Fruit fly (Drosophila melanogaster) whole organism, embryonic: ENCODE measurements around the gene PIG-Q.

Experiments
- Bgb ChIP-seq: fragments of 200-800 bp; sonication (Bioruptor generic); IDR thresholded peaks from 2 replicates; pipeline ENCODE4 v1.3.6; 2022; ENCODE audit warnings: missing biosample characterization, missing genetic modification characterization; ENCODE audit not compliant: partially characterized antibody
- CG10543 ChIP-seq: fragments of 200-800 bp; sonication (Bioruptor generic); optimal IDR thresholded peaks from 3 replicates; lab custom pipeline; 2017; ENCODE audit warnings: missing biosample characterization, mild to moderate bottlenecking, missing genetic modification characterization, moderate library complexity
- CG13296 ChIP-seq: fragments of 200-800 bp; sonication (Bioruptor generic); optimal IDR thresholded peaks from 3 replicates; lab custom pipeline; 2018; ENCODE audit warnings: missing biosample characterization, mild to moderate bottlenecking, missing genetic modification characterization
- CG13894 ChIP-seq: fragments of 200-800 bp; sonication (Bioruptor generic); optimal IDR thresholded peaks from 3 replicates; lab custom pipeline; 2018; ENCODE audit warnings: missing biosample characterization, mild to moderate bottlenecking, missing genetic modification characterization, moderate library complexity
- CG15514 ChIP-seq: fragments of 200-800 bp; sonication (Bioruptor generic); optimal IDR thresholded peaks from 3 replicates; lab custom pipeline; 2017; ENCODE audit warnings: missing biosample characterization, missing genetic modification characterization, mild to moderate bottlenecking, moderate library complexity, missing genetic modification reagents
- CG17385 ChIP-seq: fragments of 200-800 bp; sonication (Bioruptor generic); optimal IDR thresholded peaks from 3 replicates; lab custom pipeline; 2018; ENCODE audit warnings: missing biosample characterization, mild to moderate bottlenecking, missing genetic modification characterization
- CG17568 ChIP-seq: fragments of 200-800 bp; sonication (Bioruptor generic); optimal IDR thresholded peaks from 2 replicates; lab custom pipeline; 2018; ENCODE audit warnings: missing biosample characterization, mild to moderate bottlenecking, missing genetic modification characterization, moderate library complexity
- CG2199 ChIP-seq: fragments of 200-800 bp; sonication (Bioruptor generic); IDR thresholded peaks from 3 replicates; pipeline ENCODE4 v1.3.6; 2022; ENCODE audit warnings: missing biosample characterization, missing genetic modification characterization
- CG30020 ChIP-seq: fragments of 200-800 bp; optimal IDR thresholded peaks from 2 replicates; lab custom pipeline; 2019; ENCODE audit warnings: missing biosample characterization, mild to moderate bottlenecking, missing genetic modification characterization, moderate library complexity
- CG30403 ChIP-seq: fragments of 200-800 bp; sonication (Bioruptor generic); optimal IDR thresholded peaks from 3 replicates; lab custom pipeline; 2016; ENCODE audit warnings: missing biosample characterization, missing genetic modification characterization
- CG31224 ChIP-seq: fragments of 200-800 bp; sonication (Bioruptor generic); IDR thresholded peaks from 2 replicates; pipeline ENCODE4 v1.3.6; 2022; ENCODE audit warnings: missing biosample characterization, missing genetic modification characterization
- CG3995 ChIP-seq: fragments of 200-800 bp; sonication (Bioruptor generic); optimal IDR thresholded peaks from 3 replicates; lab custom pipeline; 2016; ENCODE audit warnings: missing biosample characterization, missing genetic modification characterization
- CG4328 ChIP-seq: fragments of 200-800 bp; sonication (Bioruptor generic); optimal IDR thresholded peaks from 3 replicates; lab custom pipeline; 2017; ENCODE audit warnings: missing biosample characterization, missing genetic modification reagents, missing genetic modification characterization
- Deaf1 ChIP-seq: fragments of 200-800 bp; optimal IDR thresholded peaks from 3 replicates; lab custom pipeline; 2019; ENCODE audit warnings: missing biosample characterization, mild to moderate bottlenecking, missing genetic modification characterization, moderate library complexity
- Drgx ChIP-seq: fragments of 200-800 bp; sonication (Bioruptor generic); IDR thresholded peaks from 2 replicates; pipeline ENCODE4 v1.3.6; 2022; ENCODE audit warnings: missing biosample characterization, missing genetic modification characterization
- HLH54F ChIP-seq: fragments of 200-800 bp; sonication (Bioruptor generic); optimal IDR thresholded peaks from 3 replicates; lab custom pipeline; 2016; ENCODE audit warnings: missing biosample characterization, missing genetic modification characterization
- HLHmδ ChIP-seq: fragments of 200-800 bp; sonication (Bioruptor generic); optimal IDR thresholded peaks from 2 replicates; lab custom pipeline; 2018; ENCODE audit warnings: missing biosample characterization, mild to moderate bottlenecking, missing genetic modification characterization, moderate library complexity
- HmgZ ChIP-seq: fragments of 200-800 bp; sonication (Bioruptor generic); optimal IDR thresholded peaks from 2 replicates; lab custom pipeline; 2018; ENCODE audit warnings: missing biosample characterization, mild to moderate bottlenecking, missing genetic modification characterization
- MBD-R2 ChIP-seq: fragments of 200-800 bp; sonication (Bioruptor generic); IDR thresholded peaks from 2 replicates; pipeline ENCODE4 v1.3.6; 2022; ENCODE audit warnings: missing biosample characterization, missing genetic modification characterization
- MESR4 ChIP-seq: fragments of 200-800 bp; sonication (Bioruptor generic); optimal IDR thresholded peaks from 2 replicates; lab custom pipeline; 2018; ENCODE audit warnings: missing biosample characterization, mild to moderate bottlenecking, missing genetic modification characterization, moderate library complexity
- Mes4 ChIP-seq: fragments of 200-800 bp; sonication (Bioruptor generic); optimal IDR thresholded peaks from 2 replicates; lab custom pipeline; 2016; ENCODE audit warnings: missing biosample characterization, missing genetic modification characterization
- Myb ChIP-seq: fragments of 200-800 bp; sonication (Bioruptor generic); optimal IDR thresholded peaks from 2 replicates; lab custom pipeline; 2016; ENCODE audit warnings: missing biosample characterization, missing genetic modification characterization
- Opbp ChIP-seq: fragments of 200-800 bp; sonication (Bioruptor generic); IDR thresholded peaks from 3 replicates; pipeline ENCODE4 v1.3.6; 2022; ENCODE audit warnings: missing biosample characterization, missing genetic modification characterization; ENCODE audit not compliant: partially characterized antibody
- Pdp1 ChIP-seq, 2 experiments: fragments of 200-800 bp; sonication (Bioruptor generic); optimal IDR thresholded peaks; 3 replicates each; lab custom pipeline; 2016; ENCODE audit warnings: missing biosample characterization in 2 of 2, missing genetic modification characterization in 2 of 2, mild to moderate bottlenecking in 1 of 2, moderate library complexity in 1 of 2
- Poxn ChIP-seq: fragments of 200-800 bp; sonication (Bioruptor generic); IDR thresholded peaks from 2 replicates; pipeline ENCODE4 v1.3.6; 2022; ENCODE audit warnings: missing biosample characterization, missing genetic modification characterization
- cg ChIP-seq: fragments of 200-800 bp; sonication (Bioruptor generic); optimal IDR thresholded peaks from 3 replicates; lab custom pipeline; 2019; ENCODE audit warnings: missing biosample characterization, mild to moderate bottlenecking, missing genetic modification characterization, moderate library complexity
- chm ChIP-seq: fragments of 200-800 bp; sonication (Bioruptor generic); IDR thresholded peaks from 2 replicates; pipeline ENCODE4 v1.3.6; 2022; ENCODE audit warnings: missing biosample characterization, missing genetic modification characterization
- cwo ChIP-seq: fragments of 200-800 bp; sonication (Bioruptor generic); optimal IDR thresholded peaks from 3 replicates; lab custom pipeline; 2017; ENCODE audit warnings: missing biosample characterization, missing genetic modification characterization, mild to moderate bottlenecking, moderate library complexity, missing genetic modification reagents
- dm ChIP-seq: fragments of 200-800 bp; sonication (Bioruptor generic); optimal IDR thresholded peaks from 3 replicates; lab custom pipeline; 2016; ENCODE audit warnings: missing biosample characterization, missing genetic modification characterization
- emc ChIP-seq: fragments of 200-800 bp; sonication (Bioruptor generic); optimal IDR thresholded peaks from 2 replicates; lab custom pipeline; 2016; ENCODE audit warnings: missing biosample characterization, missing genetic modification characterization
- gem ChIP-seq: fragments of 200-800 bp; sonication (Bioruptor generic); optimal IDR thresholded peaks from 2 replicates; lab custom pipeline; 2019; ENCODE audit warnings: missing biosample characterization, mild to moderate bottlenecking, missing genetic modification characterization, moderate library complexity
- kni ChIP-seq: fragments of 200-800 bp; sonication (Bioruptor generic); optimal IDR thresholded peaks from 3 replicates; lab custom pipeline; 2017; ENCODE audit warnings: mild to moderate bottlenecking, missing biosample characterization, missing genetic modification reagents, missing genetic modification characterization
- lbe ChIP-seq: fragments of 200-800 bp; sonication (Bioruptor generic); optimal IDR thresholded peaks from 2 replicates; lab custom pipeline; 2016; ENCODE audit warnings: missing biosample characterization, mild to moderate bottlenecking, missing genetic modification characterization
- mirr ChIP-seq: fragments of 200-800 bp; sonication (Bioruptor generic); optimal IDR thresholded peaks from 3 replicates; lab custom pipeline; 2018; ENCODE audit warnings: missing biosample characterization, mild to moderate bottlenecking, missing genetic modification characterization
- nerfin-1 ChIP-seq: fragments of 200-800 bp; sonication (Bioruptor generic); optimal IDR thresholded peaks from 3 replicates; lab custom pipeline; 2019; ENCODE audit warnings: missing biosample characterization, mild to moderate bottlenecking, missing genetic modification characterization, moderate library complexity
- nmo ChIP-seq: fragments of 200-800 bp; sonication (Bioruptor generic); optimal IDR thresholded peaks from 2 replicates; lab custom pipeline; 2018; ENCODE audit warnings: missing biosample characterization, mild to moderate bottlenecking, missing genetic modification characterization, moderate library complexity
- prd ChIP-seq, 3 experiments: fragments of >200 bp in 2 of 3; fragments of 200-800 bp in 1 of 3; sonication (Bioruptor generic) in 1 of 3; optimal IDR thresholded peaks in 2 of 3; IDR thresholded peaks in 1 of 3; 2 replicates in 2 of 3; 3 replicates in 1 of 3; pipeline versions ENCODE4 v1.3.6 to Lab custom; 2017 to 2022; ENCODE audit warnings: missing biosample characterization in 1 of 3, missing genetic modification characterization in 1 of 3
- pzg ChIP-seq: fragments of 200-800 bp; sonication (Bioruptor generic); optimal IDR thresholded peaks from 3 replicates; lab custom pipeline; 2018; ENCODE audit warnings: missing biosample characterization, mild to moderate bottlenecking, missing genetic modification characterization, moderate library complexity
- row ChIP-seq: fragments of 200-800 bp; sonication (Bioruptor generic); IDR thresholded peaks from 3 replicates; pipeline ENCODE4 v1.3.6; 2022; ENCODE audit warnings: missing biosample characterization, missing genetic modification characterization
- sd ChIP-seq: fragments of 200-800 bp; sonication (Bioruptor generic); optimal IDR thresholded peaks from 3 replicates; lab custom pipeline; 2018; ENCODE audit warnings: missing biosample characterization, mild to moderate bottlenecking, missing genetic modification characterization, moderate library complexity
- sens ChIP-seq: fragments of 200-800 bp; sonication (Bioruptor generic); peaks from one replicate; lab custom pipeline; 2016; ENCODE audit warnings: missing biosample characterization, missing genetic modification characterization
- seq ChIP-seq: fragments of 200-800 bp; sonication (Bioruptor generic); IDR thresholded peaks from 2 replicates; pipeline ENCODE4 v1.3.6; 2022; ENCODE audit warnings: missing biosample characterization, missing genetic modification characterization
- tgo ChIP-seq: fragments of 200-800 bp; sonication (Bioruptor generic); IDR thresholded peaks from 3 replicates; pipeline ENCODE4 v1.3.6; 2022; ENCODE audit warnings: missing biosample characterization, missing genetic modification characterization
- ttk ChIP-seq: fragments of 200-800 bp; sonication (Bioruptor generic); IDR thresholded peaks from 2 replicates; pipeline ENCODE4 v2.1.2; 2022; ENCODE audit warnings: missing biosample characterization, missing genetic modification characterization
- twi ChIP-seq: fragments of 200-800 bp; optimal IDR thresholded peaks from 2 replicates; lab custom pipeline; 2019; ENCODE audit warnings: missing biosample characterization, mild to moderate bottlenecking, missing genetic modification characterization, moderate library complexity
- z ChIP-seq: fragments of 200-800 bp; sonication (Bioruptor generic); IDR thresholded peaks from 3 replicates; pipeline ENCODE4 v1.3.6; 2022; ENCODE audit warnings: missing biosample characterization, missing genetic modification characterization
- zen ChIP-seq: fragments of 200-800 bp; sonication (Bioruptor generic); optimal IDR thresholded peaks from 3 replicates; lab custom pipeline; 2018; ENCODE audit warnings: missing biosample characterization, mild to moderate bottlenecking, missing genetic modification characterization, moderate library complexity
- zf30C ChIP-seq: fragments of 200-800 bp; sonication (Bioruptor generic); optimal IDR thresholded peaks from 3 replicates; lab custom pipeline; 2018; ENCODE audit warnings: missing biosample characterization, mild to moderate bottlenecking, missing genetic modification characterization

The PIG-Q gene

DNA sequence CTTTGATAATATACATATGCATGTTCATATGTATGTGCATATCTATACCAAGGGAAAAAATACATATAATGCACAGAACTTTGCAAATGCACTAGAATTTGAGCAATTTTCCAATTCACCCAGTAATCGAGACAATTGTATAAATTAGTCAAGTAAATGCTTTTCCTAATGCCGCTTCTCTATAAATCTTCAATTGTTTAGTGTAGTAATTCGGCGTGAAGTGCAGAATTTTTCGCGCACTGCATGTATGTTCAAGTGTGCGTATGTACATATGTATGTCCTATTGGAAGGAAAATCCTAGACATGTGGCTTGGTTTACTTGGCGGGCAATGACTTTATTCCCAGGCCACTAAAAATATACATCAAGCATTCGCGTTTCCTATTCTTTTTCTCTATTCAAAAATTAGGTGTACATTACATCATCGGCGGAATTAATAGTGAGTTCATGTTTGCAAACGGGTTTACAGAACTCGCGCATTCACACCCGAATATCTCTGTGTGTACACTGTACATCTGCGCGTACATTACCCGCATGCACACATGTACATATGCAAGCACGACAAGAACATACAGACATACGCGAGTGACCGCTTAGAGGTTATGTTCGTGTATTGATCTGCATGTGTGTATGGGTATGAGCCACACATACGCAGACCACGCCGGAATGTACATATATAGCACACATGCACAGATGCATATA, 39.9 kb upstream of the PIG-Q start (continued):
- peak; percentile 34 for TF ChIP-seq nmo (GFP tag; lab: Kevin White, UChicago)
- TF ChIP-seq HLH54F: no peak
- TF ChIP-seq Mes4 (GFP tag; lab: Kevin White, UChicago): peak; percentile 17
- TF ChIP-seq ttk (GFP tag; lab: Robert Waterston, UW): no peak
- TF ChIP-seq sens (GFP tag; lab: Kevin White, UChicago): peak; percentile 69
- TF ChIP-seq Bgb: peak; percentile 49; the same call in 1 of the 2 replicates
- peak; percentile 69 for TF ChIP-seq HLHmδ
- TF ChIP-seq MESR4: peak; percentile 50
- TF ChIP-seq CG17385 (GFP tag; lab: Kevin White, UChicago): no peak
- peak; percentile 74 for TF ChIP-seq chm (GFP tag; lab: Robert Waterston, UW)
- peak; percentile 17 for TF ChIP-seq CG4328 (GFP tag; lab: Kevin White, UChicago)
- TF ChIP-seq Poxn: no peak
- TF ChIP-seq CG31224 (GFP tag; lab: Robert Waterston, UW): no peak
- TF ChIP-seq z (GFP tag; lab: Robert Waterston, UW): peak; percentile 23; the same call in 1 of the 3 replicates
- peak; percentile 80; the same call in 2 of the 3 replicates for TF ChIP-seq CG2199 (GFP tag; lab: Robert Waterston, UW)
- peak; percentile 49; the same call in 2 of the 3 replicates for TF ChIP-seq Opbp (GFP tag; lab: Robert Waterston, UW)
- peak; percentile 78 for TF ChIP-seq twi (tag; lab: Kevin White, UChicago)
- TF ChIP-seq CG17568 (GFP tag; lab: Kevin White, UChicago): no peak
- peak; percentile 28 for TF ChIP-seq lbe
- peak; percentile 82 for TF ChIP-seq mirr (GFP tag; lab: Kevin White, UChicago)
- peak; percentile 99 for TF ChIP-seq nerfin-1 (tag; lab: Kevin White, UChicago)
- TF ChIP-seq Deaf1 (tag; lab: Kevin White, UChicago): peak; percentile 39
- peak; percentile 73 for TF ChIP-seq Drgx (GFP tag; lab: Robert Waterston, UW)
- TF ChIP-seq emc: no peak
- peak; percentile 71 for TF ChIP-seq dm (GFP tag; lab: Kevin White, UChicago)
- no peak for TF ChIP-seq zen
- peak; percentile 28 for TF ChIP-seq pzg (GFP tag; lab: Kevin White, UChicago)
- TF ChIP-seq gem (tag; lab: Kevin White, UChicago): peak; percentile 15
- peak; percentile 47 for TF ChIP-seq CG15514 (GFP tag; lab: Kevin White, UChicago)
- TF ChIP-seq row (GFP tag; lab: Robert Waterston, UW): peak; percentile 11; the same call in 2 of the 3 replicates
- peak in 1 of 2 experiments; percentile 86 for TF ChIP-seq Pdp1 (GFP tag; optimal IDR thresholded peaks at IDR 0.05; lab: Kevin White, UChicago)
- peak; percentile 65 for TF ChIP-seq CG10543 (GFP tag; lab: Kevin White, UChicago)
- TF ChIP-seq prd (optimal IDR thresholded peaks at IDR 0.05; lab: Kevin White, UChicago): no peak
- no peak for TF ChIP-seq prd (GFP tag; IDR thresholded peaks at IDR 0.05; lab: Robert Waterston, UW)
- TF ChIP-seq sd: peak; percentile 96
- peak; percentile 1 for TF ChIP-seq CG30403
- TF ChIP-seq HmgZ (tag; lab: Kevin White, UChicago): peak; percentile 34
- peak; percentile 15 for TF ChIP-seq CG13296 (GFP tag; lab: Kevin White, UChicago)
- TF ChIP-seq seq (GFP tag; lab: Robert Waterston, UW): no peak
- peak; percentile 68 for TF ChIP-seq zf30C
- TF ChIP-seq MBD-R2 (GFP tag; lab: Robert Waterston, UW): peak; percentile 16; the same call in 1 of the 2 replicates
- TF ChIP-seq Myb (GFP tag; lab: Kevin White, UChicago): no peak
- TF ChIP-seq cwo: peak; percentile 6
- TF ChIP-seq CG30020 (tag; lab: Kevin White, UChicago): peak; percentile 79
- no peak for TF ChIP-seq CG3995 (GFP tag; lab: Kevin White, UChicago)
- no peak for TF ChIP-seq tgo (GFP tag; lab: Robert Waterston, UW)
- TF ChIP-seq CG13894: peak; percentile 34
- TF ChIP-seq kni: peak; percentile 79
- peak; percentile 97 for TF ChIP-seq cg (GFP tag; lab: Kevin White, UChicago)
